Worm (Caenorhabditis elegans) whole organism, young adult: ENCODE measurements around the gene ZK930.7.

ENCODE experiments used
- B0035.1 ChIP-seq: sonication (generic microtip); optimal IDR thresholded peaks from 2 replicates; lab custom pipeline; 2016; ENCODE audit warnings: missing genetic modification characterization, mild to moderate bottlenecking, missing compliant biosample characterization, missing genotype, missing genetic modification reagents
- ama-1 ChIP-seq, 3 experiments: fragments of 150-350 bp in 1 of 3; sonication (generic microtip) in 2 of 3; optimal IDR thresholded peaks; 2 replicates each; lab custom pipeline; 2014 to 2018; ENCODE audit warnings: missing biosample characterization in 2 of 3, missing genetic modification characterization in 2 of 3, missing genetic modification reagents in 2 of 3
- dpl-1 ChIP-seq: fragments of 150-350 bp; optimal IDR thresholded peaks from 2 replicates; lab custom pipeline; 2014; ENCODE audit warnings: missing biosample characterization, missing genetic modification reagents, missing genetic modification characterization
- lin-26 ChIP-seq: fragments of 200-800 bp; sonication (Bioruptor generic); IDR thresholded peaks from 2 replicates; pipeline ENCODE4 v1.3.6; 2022; ENCODE audit warnings: missing genetic modification reagents, missing genetic modification characterization, missing compliant biosample characterization
- sdz-38 ChIP-seq: sonication (generic microtip); optimal IDR thresholded peaks from 2 replicates; lab custom pipeline; 2016; ENCODE audit warnings: missing genotype, missing genetic modification characterization, missing compliant biosample characterization

DNA sequence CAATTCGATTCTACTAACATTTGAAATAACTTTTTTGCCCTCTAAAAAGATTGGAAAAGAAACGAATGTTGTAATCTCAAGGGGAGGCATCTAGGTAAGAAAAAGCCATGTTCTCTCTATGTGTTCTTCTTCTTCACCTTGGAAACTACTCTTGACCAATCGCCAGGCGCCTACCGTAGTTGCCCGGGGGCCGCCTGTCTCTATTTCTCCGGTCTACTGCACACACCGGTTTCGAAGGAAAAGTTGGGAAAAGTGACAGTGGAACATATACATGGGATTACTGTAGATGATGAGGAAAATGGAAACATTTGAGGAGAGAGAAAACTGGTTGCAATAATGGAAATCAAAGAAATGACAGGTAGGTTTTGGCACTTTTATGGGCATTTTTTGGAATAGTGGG, 12.1 kb downstream of the ZK930.7 start:
- TF ChIP-seq dpl-1 (GFP tag; lab: Kevin White, UChicago) (no peak), sdz-38 (tag; lab: Kevin White, UChicago) (no peak), lin-26 (no peak), ama-1 (optimal IDR thresholded peaks at IDR 0.05; lab: Kevin White, UChicago) (no peak), ama-1 (GFP tag; optimal IDR thresholded peaks at IDR 0.05; lab: Kevin White, UChicago) (no peak), B0035.1 (no peak)
